Worm (Caenorhabditis elegans) whole organism, mixed stage, embryonic: ENCODE results near the gene ptr-1.

Experiments used
- ceh-83 ChIP-seq: fragments of 200-800 bp; sonication (Bioruptor generic); optimal IDR thresholded peaks from 2 replicates; lab custom pipeline; 2018; ENCODE audit warnings: mild to moderate bottlenecking, missing genetic modification characterization, missing compliant biosample characterization
- drap-1 ChIP-seq: fragments of 200-800 bp; sonication (Bioruptor generic); optimal IDR thresholded peaks from 3 replicates; lab custom pipeline; 2018; ENCODE audit warnings: mild to moderate bottlenecking, missing genetic modification characterization, missing compliant biosample characterization
- elt-1 ChIP-seq: sonication (generic microtip); optimal IDR thresholded peaks from 2 replicates; lab custom pipeline; 2017; ENCODE audit warnings: missing genetic modification characterization, mild to moderate bottlenecking, missing compliant biosample characterization, antibody characterized with exemption, moderate library complexity, borderline replicate concordance; ENCODE audit not compliant: insufficient read depth
- lin-13 ChIP-seq: fragments of 150-350 bp; optimal IDR thresholded peaks from 2 replicates; lab custom pipeline; 2014; ENCODE audit warnings: missing biosample characterization, missing genetic modification characterization
- nhr-237 ChIP-seq: fragments of 150-350 bp; optimal IDR thresholded peaks from 2 replicates; lab custom pipeline; 2014; ENCODE audit warnings: missing biosample characterization, missing genetic modification characterization
- pha-4 ChIP-seq: fragments of 150-350 bp; optimal IDR thresholded peaks from 2 replicates; lab custom pipeline; 2018; ENCODE audit warnings: missing biosample characterization, missing genetic modification reagents, missing genetic modification characterization
- snpc-4 ChIP-seq: fragments of 150-350 bp; optimal IDR thresholded peaks from 2 replicates; lab custom pipeline; 2014; ENCODE audit warnings: missing biosample characterization, missing genetic modification characterization

DNA sequence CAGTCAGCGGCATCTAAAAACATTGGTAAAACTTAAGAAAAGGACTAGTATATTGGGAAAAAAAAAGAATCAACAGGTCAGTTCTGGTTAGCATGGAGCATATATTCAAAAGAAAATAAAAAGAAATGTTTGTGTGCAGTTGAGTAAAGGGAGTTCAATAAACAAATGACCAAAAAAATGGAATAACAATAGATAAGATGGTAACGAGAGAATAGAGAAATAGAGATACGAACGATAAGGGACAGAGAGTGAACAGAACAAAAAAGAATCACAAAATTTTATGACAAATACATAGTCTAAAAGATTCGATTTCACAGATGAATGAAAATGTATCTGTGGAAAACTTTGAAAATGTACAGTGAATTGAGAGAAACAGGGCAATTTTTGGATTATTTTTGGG, 8.5 kb downstream of the ptr-1 start, which contains the start of gene gad-3:
- TF ChIP-seq ceh-83 (GFP tag; lab: Kevin White, UChicago) (no peak), drap-1 (GFP tag; lab: Kevin White, UChicago) (no peak), nhr-237 (tag; lab: Kevin White, UChicago) (no peak), elt-1 (tag; lab: Kevin White, UChicago) (no peak), lin-13 (no peak), snpc-4 (no peak), pha-4 (tag; lab: Kevin White, UChicago) (no peak)
